Worm (Caenorhabditis elegans) whole organism, L1 larva: ENCODE measurements around the gene Y69A2AR.31.
A peak's percentile ranks its signal among the peaks of the same experiment; 100 is the strongest.

Source experiments
- C04F5.9 ChIP-seq: sonication (generic microtip); optimal IDR thresholded peaks from 2 replicates; lab custom pipeline; 2016; ENCODE audit warnings: missing genetic modification characterization, missing compliant biosample characterization
- C16A3.4 ChIP-seq: fragments of 150-350 bp; optimal IDR thresholded peaks from 2 replicates; lab custom pipeline; 2014; ENCODE audit warnings: missing biosample characterization, missing genetic modification characterization
- C34B4.2 ChIP-seq: sonication (generic microtip); optimal IDR thresholded peaks from 2 replicates; lab custom pipeline; 2017; ENCODE audit warnings: mild to moderate bottlenecking, missing genetic modification characterization, missing compliant biosample characterization
- F16B12.6 ChIP-seq: fragments of 150-350 bp; optimal IDR thresholded peaks from 2 replicates; lab custom pipeline; 2014; ENCODE audit warnings: missing biosample characterization, missing genetic modification characterization
- Y116A8C.19 ChIP-seq: sonication (generic microtip); optimal IDR thresholded peaks from 2 replicates; lab custom pipeline; 2016; ENCODE audit warnings: missing compliant biosample characterization, missing genetic modification characterization, borderline replicate concordance
- alr-1 ChIP-seq: fragments of 200-800 bp; sonication (Bioruptor generic); optimal IDR thresholded peaks from 2 replicates; lab custom pipeline; 2018; ENCODE audit warnings: borderline replicate concordance, mild to moderate bottlenecking, missing genetic modification characterization, missing compliant biosample characterization
- ama-1 ChIP-seq: fragments of 150-350 bp; optimal IDR thresholded peaks from 2 replicates; lab custom pipeline; 2014
- blmp-1 ChIP-seq: fragments of 150-350 bp; optimal IDR thresholded peaks from 2 replicates; lab custom pipeline; 2014; ENCODE audit warnings: missing biosample characterization, missing genetic modification characterization
- ceh-63 ChIP-seq: fragments of 200-800 bp; sonication (Bioruptor generic); optimal IDR thresholded peaks from 2 replicates; lab custom pipeline; 2018; ENCODE audit warnings: mild to moderate bottlenecking, missing genetic modification characterization, missing compliant biosample characterization
- ceh-88 ChIP-seq: fragments of 200-800 bp; sonication (Bioruptor generic); IDR thresholded peaks from 2 replicates; pipeline ENCODE4 v1.3.6; 2022; ENCODE audit warnings: missing genetic modification characterization, missing compliant biosample characterization
- ceh-90 ChIP-seq: sonication (generic microtip); optimal IDR thresholded peaks from 2 replicates; lab custom pipeline; 2016; ENCODE audit warnings: missing genetic modification characterization, missing compliant biosample characterization
- ces-1 ChIP-seq: fragments of 150-350 bp; optimal IDR thresholded peaks from 2 replicates; lab custom pipeline; 2014; ENCODE audit warnings: missing biosample characterization, missing genetic modification reagents, missing genetic modification characterization
- dpl-1 ChIP-seq, 3 experiments: fragments of 150-350 bp in 2 of 3; sonication (generic microtip) in 1 of 3; optimal IDR thresholded peaks; 2 replicates each; lab custom pipeline; 2014 to 2017; ENCODE audit warnings: missing biosample characterization in 3 of 3, missing genetic modification characterization in 3 of 3, missing genetic modification reagents in 3 of 3
- dsc-1 ChIP-seq: sonication (generic microtip); optimal IDR thresholded peaks from 2 replicates; lab custom pipeline; 2016; ENCODE audit warnings: mild to moderate bottlenecking, missing genetic modification characterization, missing compliant biosample characterization
- efl-3 ChIP-seq: fragments of 200-800 bp; sonication (Bioruptor generic); optimal IDR thresholded peaks from 2 replicates; lab custom pipeline; 2018; ENCODE audit warnings: mild to moderate bottlenecking, missing genetic modification characterization, missing compliant biosample characterization
- egl-13 ChIP-seq: sonication (generic microtip); optimal IDR thresholded peaks from 2 replicates; lab custom pipeline; 2016; ENCODE audit warnings: missing genotype, missing genetic modification reagents, missing genetic modification characterization, missing compliant biosample characterization
- egl-27 ChIP-seq, 2 experiments: fragments of 150-350 bp in 1 of 2; sonication (generic microtip); optimal IDR thresholded peaks; 3 replicates each; lab custom pipeline; 2017 to 2018; ENCODE audit warnings: missing biosample characterization in 2 of 2, missing genetic modification characterization in 2 of 2, missing genetic modification reagents in 2 of 2
- elt-3 ChIP-seq, 6 experiments: fragments of 150-350 bp in 1 of 6; sonication (generic microtip); optimal IDR thresholded peaks; 2 replicates each; lab custom pipeline; 2017 to 2018; ENCODE audit warnings: missing biosample characterization in 6 of 6, missing genetic modification characterization in 6 of 6, inconsistent platforms in 1 of 6
- ets-5 ChIP-seq: fragments of 200-800 bp; sonication (Bioruptor generic); IDR thresholded peaks from 2 replicates; pipeline ENCODE4 v1.3.6; 2022; ENCODE audit warnings: missing genetic modification characterization, missing compliant biosample characterization
- fkh-4 ChIP-seq: sonication (generic microtip); optimal IDR thresholded peaks from 2 replicates; lab custom pipeline; 2016; ENCODE audit warnings: missing compliant biosample characterization, missing genetic modification characterization, borderline replicate concordance
- fos-1 ChIP-seq: fragments of 150-350 bp; optimal IDR thresholded peaks from 2 replicates; lab custom pipeline; 2014; ENCODE audit warnings: missing biosample characterization, missing genetic modification characterization
- grh-1 ChIP-seq: fragments of 200-800 bp; sonication (Bioruptor generic); IDR thresholded peaks from 2 replicates; pipeline ENCODE4 v1.3.6; 2022; ENCODE audit warnings: missing genetic modification reagents, missing genetic modification characterization, missing compliant biosample characterization
- irx-1 ChIP-seq: sonication (generic microtip); optimal IDR thresholded peaks from 2 replicates; lab custom pipeline; 2016; ENCODE audit warnings: missing genetic modification characterization, missing compliant biosample characterization
- isw-1 ChIP-seq: fragments of 200-800 bp; sonication (Bioruptor generic); IDR thresholded peaks from 2 replicates; pipeline ENCODE4 v1.3.6; 2022; ENCODE audit warnings: missing genetic modification characterization, missing compliant biosample characterization
- jun-1 ChIP-seq: fragments of 150-350 bp; optimal IDR thresholded peaks from 2 replicates; lab custom pipeline; 2014; ENCODE audit warnings: missing biosample characterization, missing genetic modification reagents, missing genetic modification characterization
- lin-13 ChIP-seq: fragments of 150-350 bp; optimal IDR thresholded peaks from 2 replicates; lab custom pipeline; 2014; ENCODE audit warnings: missing biosample characterization, missing genetic modification reagents, missing genetic modification characterization
- lin-15B ChIP-seq: fragments of 150-350 bp; sonication (generic microtip); optimal IDR thresholded peaks from 3 replicates; lab custom pipeline; 2014; ENCODE audit warnings: missing biosample characterization, missing genetic modification characterization
- lin-39 ChIP-seq: fragments of 150-350 bp; optimal IDR thresholded peaks from 2 replicates; lab custom pipeline; 2014; ENCODE audit warnings: missing biosample characterization, missing genetic modification reagents, missing genetic modification characterization
- lir-3 ChIP-seq: sonication (generic microtip); optimal IDR thresholded peaks from 2 replicates; lab custom pipeline; 2016; ENCODE audit warnings: mild to moderate bottlenecking, missing genetic modification characterization, moderate library complexity, missing compliant biosample characterization; ENCODE audit not compliant: poor library complexity
- lsy-2 ChIP-seq, 2 experiments: fragments of 150-350 bp; optimal IDR thresholded peaks; 2 replicates each; lab custom pipeline; 2014; ENCODE audit warnings: missing biosample characterization in 2 of 2, missing genetic modification characterization in 2 of 2
- mef-2 ChIP-seq: fragments of 150-350 bp; optimal IDR thresholded peaks from 2 replicates; lab custom pipeline; 2014; ENCODE audit warnings: missing biosample characterization, missing genetic modification characterization
- mep-1 ChIP-seq: fragments of 150-350 bp; optimal IDR thresholded peaks from 2 replicates; lab custom pipeline; 2014; ENCODE audit warnings: missing biosample characterization, missing genetic modification characterization
- nhr-11 ChIP-seq: fragments of 150-350 bp; optimal IDR thresholded peaks from 2 replicates; lab custom pipeline; 2014; ENCODE audit warnings: missing biosample characterization, missing genetic modification characterization
- nhr-20 ChIP-seq: sonication (generic microtip); optimal IDR thresholded peaks from 2 replicates; lab custom pipeline; 2016; ENCODE audit warnings: mild to moderate bottlenecking, missing genetic modification characterization, missing compliant biosample characterization
- nhr-237 ChIP-seq: fragments of 150-350 bp; optimal IDR thresholded peaks from 2 replicates; lab custom pipeline; 2014; ENCODE audit warnings: missing biosample characterization, missing genetic modification characterization
- nhr-28 ChIP-seq: fragments of 150-350 bp; optimal IDR thresholded peaks from 2 replicates; lab custom pipeline; 2014; ENCODE audit warnings: missing biosample characterization, missing genetic modification characterization
- nhr-47 ChIP-seq: sonication (generic microtip); optimal IDR thresholded peaks from 2 replicates; lab custom pipeline; 2016; ENCODE audit warnings: mild to moderate bottlenecking, missing genetic modification characterization, moderate library complexity, missing compliant biosample characterization
- nhr-71 ChIP-seq: sonication (generic microtip); optimal IDR thresholded peaks from 2 replicates; lab custom pipeline; 2016; ENCODE audit warnings: mild to moderate bottlenecking, missing genetic modification characterization, moderate library complexity, missing compliant biosample characterization
- nhr-76 ChIP-seq: sonication (generic microtip); optimal IDR thresholded peaks from 2 replicates; lab custom pipeline; 2017; ENCODE audit warnings: missing biosample characterization, missing genetic modification characterization
- nhr-85 ChIP-seq: sonication (generic microtip); peaks from one replicate; lab custom pipeline; 2016; ENCODE audit warnings: missing genetic modification characterization, inconsistent platforms, missing compliant biosample characterization
- pag-3 ChIP-seq: sonication (generic microtip); optimal IDR thresholded peaks from 2 replicates; lab custom pipeline; 2017; ENCODE audit warnings: missing genetic modification characterization, mild to moderate bottlenecking, missing compliant biosample characterization, antibody characterized with exemption, borderline replicate concordance; ENCODE audit not compliant: insufficient read depth
- pqm-1 ChIP-seq: sonication (generic microtip); optimal IDR thresholded peaks from 3 replicates; lab custom pipeline; 2017; ENCODE audit warnings: missing biosample characterization, missing genetic modification characterization
- rnt-1 ChIP-seq: sonication (generic microtip); optimal IDR thresholded peaks from 2 replicates; lab custom pipeline; 2016; ENCODE audit warnings: mild to moderate bottlenecking, missing genetic modification characterization, moderate library complexity, missing compliant biosample characterization
- skn-1 ChIP-seq: fragments of 150-350 bp; optimal IDR thresholded peaks from 2 replicates; lab custom pipeline; 2014; ENCODE audit warnings: missing biosample characterization, missing genetic modification characterization
- snu-23 ChIP-seq: sonication (generic microtip); optimal IDR thresholded peaks from 2 replicates; lab custom pipeline; 2016; ENCODE audit warnings: missing genetic modification characterization, missing compliant biosample characterization
- sox-4 ChIP-seq: sonication (generic microtip); optimal IDR thresholded peaks from 2 replicates; lab custom pipeline; 2016; ENCODE audit warnings: missing genetic modification characterization, missing compliant biosample characterization
- sup-37 ChIP-seq: fragments of 200-800 bp; sonication (Bioruptor generic); optimal IDR thresholded peaks from 2 replicates; lab custom pipeline; 2018; ENCODE audit warnings: mild to moderate bottlenecking, missing genetic modification characterization, missing compliant biosample characterization
- swsn-7 ChIP-seq: sonication (generic microtip); optimal IDR thresholded peaks from 2 replicates; lab custom pipeline; 2016; ENCODE audit warnings: missing genetic modification characterization, missing compliant biosample characterization
- unc-130 ChIP-seq: fragments of 150-350 bp; optimal IDR thresholded peaks from 2 replicates; lab custom pipeline; 2017; ENCODE audit warnings: missing biosample characterization, missing genetic modification characterization, inconsistent platforms
- unc-62 ChIP-seq: fragments of 150-350 bp; optimal IDR thresholded peaks from 2 replicates; lab custom pipeline; 2014; ENCODE audit warnings: missing biosample characterization, missing genetic modification reagents, missing genetic modification characterization
- unc-98 ChIP-seq: fragments of 200-800 bp; sonication (Bioruptor generic); IDR thresholded peaks from 2 replicates; pipeline ENCODE4 v1.3.6; 2022; ENCODE audit warnings: missing genetic modification characterization, missing compliant biosample characterization
- vab-15 ChIP-seq: sonication (generic microtip); optimal IDR thresholded peaks from 2 replicates; lab custom pipeline; 2017; ENCODE audit warnings: missing genotype, mild to moderate bottlenecking, missing genetic modification characterization, missing compliant biosample characterization
- xbp-1 ChIP-seq: sonication (generic microtip); optimal IDR thresholded peaks from 2 replicates; lab custom pipeline; 2016; ENCODE audit warnings: missing genetic modification characterization, missing compliant biosample characterization
- zag-1 ChIP-seq: fragments of 150-350 bp; optimal IDR thresholded peaks from 2 replicates; lab custom pipeline; 2014; ENCODE audit warnings: missing biosample characterization, missing genetic modification characterization

Y69A2AR.31 gene

ce11 chrIV:2676281-2676680 is 12.5 kb upstream of the Y69A2AR.31 start, which contains the start of gene Y94H6A.3 (continued):
- TF ChIP-seq C04F5.9 (peak; percentile 82), nhr-47 (tag; lab: Kevin White, UChicago) (peak; percentile 97), jun-1 (tag; lab: Kevin White, UChicago) (peak; percentile 91), F16B12.6 (peak; percentile 69), C34B4.2 (tag; lab: Kevin White, UChicago) (peak; percentile 65), skn-1 (tag; lab: Kevin White, UChicago) (peak; percentile 92), swsn-7 (peak; percentile 94), ets-5 (GFP tag; lab: Robert Waterston, UW) (no peak), lsy-2 (tag; optimal IDR thresholded peaks at IDR 0.05; lab: Kevin White, UChicago) (peak; percentile 96), alr-1 (tag; lab: Kevin White, UChicago) (no peak), nhr-237 (tag; lab: Kevin White, UChicago) (peak; percentile 9), nhr-76 (tag; lab: Kevin White, UChicago) (no peak), C16A3.4 (tag; lab: Kevin White, UChicago) (peak; percentile 87), elt-3 (tag; optimal IDR thresholded peaks at IDR 0.05; lab: Kevin White, UChicago) (peak in 2 of 6 experiments; percentile 78 to 88), unc-98 (peak; percentile 45; the same call in 1 of the 2 replicates), ces-1 (no peak), rnt-1 (tag; lab: Kevin White, UChicago) (peak; percentile 96), nhr-11 (tag; lab: Kevin White, UChicago) (peak; percentile 80), mep-1 (tag; lab: Kevin White, UChicago) (peak; percentile 97), ama-1 (lab: Kevin White, UChicago) (peak; percentile 51), nhr-20 (tag; lab: Kevin White, UChicago) (peak; percentile 91), ceh-90 (tag; lab: Kevin White, UChicago) (peak; percentile 68), Y116A8C.19 (tag; lab: Kevin White, UChicago) (no peak), sup-37 (peak; percentile 78), dpl-1 (GFP tag; optimal IDR thresholded peaks at IDR 0.05; lab: Kevin White, UChicago) (peak; percentile 99), nhr-28 (no peak), pqm-1 (tag; lab: Kevin White, UChicago) (no peak), isw-1 (GFP tag; lab: Robert Waterston, UW) (peak; percentile 95), fkh-4 (tag; lab: Kevin White, UChicago) (peak; percentile 70), ceh-88 (GFP tag; lab: Robert Waterston, UW) (peak; percentile 66), blmp-1 (peak; percentile 59), unc-62 (GFP tag; lab: Kevin White, UChicago) (no peak), nhr-71 (tag; lab: Kevin White, UChicago) (peak; percentile 96), unc-130 (tag; lab: Kevin White, UChicago) (peak; percentile 83), grh-1 (GFP tag; lab: Robert Waterston, UW) (peak; percentile 92), lir-3 (tag; lab: Kevin White, UChicago) (no peak), efl-3 (GFP tag; lab: Kevin White, UChicago) (peak; percentile 22), lin-13 (GFP tag; lab: Kevin White, UChicago) (peak; percentile 95), dsc-1 (tag; lab: Kevin White, UChicago) (peak; percentile 96), snu-23 (peak; percentile 96), nhr-85 (peak; percentile 92), egl-27 (tag; optimal IDR thresholded peaks at IDR 0.05; lab: Kevin White, UChicago) (no peak), fos-1 (tag; lab: Kevin White, UChicago) (peak; percentile 85), mef-2 (tag; lab: Kevin White, UChicago) (no peak), vab-15 (no peak), lin-39 (tag; lab: Kevin White, UChicago) (peak; percentile 95), sox-4 (peak; percentile 85), ceh-63 (GFP tag; lab: Kevin White, UChicago) (no peak), egl-13 (tag; lab: Kevin White, UChicago) (peak; percentile 78), irx-1 (tag; lab: Kevin White, UChicago) (peak; percentile 91), lin-15B (tag; lab: Kevin White, UChicago) (peak; percentile 95), xbp-1 (tag; lab: Kevin White, UChicago) (peak; percentile 92), pag-3 (tag; lab: Kevin White, UChicago) (no peak), zag-1 (tag; lab: Kevin White, UChicago) (no peak)
